Worm (Caenorhabditis elegans): Measurements from ENCODE around the gene rrp-8.

DNA sequence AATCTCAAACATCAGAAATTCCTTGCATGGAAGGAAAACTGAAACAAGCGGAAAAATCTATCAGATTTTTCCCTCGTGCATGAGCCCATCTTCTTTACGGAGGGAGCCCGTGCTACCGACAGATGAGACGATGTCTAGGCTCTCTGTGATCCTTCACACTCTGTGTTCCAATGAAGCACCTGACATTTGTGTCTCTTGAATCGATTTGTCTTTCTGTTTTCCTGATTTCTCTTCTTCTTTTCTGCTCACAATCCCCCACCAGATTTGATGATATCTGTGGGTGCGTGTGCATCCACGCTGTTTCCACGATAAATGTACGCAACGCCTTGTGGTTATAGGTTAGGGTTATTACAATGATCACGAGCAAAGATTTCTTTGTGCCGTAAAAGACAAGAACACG lies 17.5 kb upstream of the rrp-8 start:
- TF ChIP-seq sea-1 (GFP tag; conservative IDR thresholded peaks at IDR 0.05) (no peak), tbx-37 (GFP tag; conservative IDR thresholded peaks at IDR 0.05) (no peak), hmbx-1 (tag; optimal IDR thresholded peaks at IDR 0.05) (no peak), ama-1 (optimal IDR thresholded peaks at IDR 0.05) (no peak), pes-1 (GFP tag; IDR thresholded peaks at IDR 0.05) (no peak), flt-1 (GFP tag; IDR thresholded peaks at IDR 0.05) (no peak), aly-1 (tag; optimal IDR thresholded peaks at IDR 0.05) (no peak), B0310.2 (tag; optimal IDR thresholded peaks at IDR 0.05) (no peak), ets-7 (tag; optimal IDR thresholded peaks at IDR 0.05) (no peak), hmg-4 (GFP tag; optimal IDR thresholded peaks at IDR 0.05) (no peak), ceh-13 (GFP tag; optimal IDR thresholded peaks at IDR 0.05) (no peak), scrt-1 (GFP tag; IDR thresholded peaks at IDR 0.05) (no peak)

Data from whole organism, early embryonic.